Worm (Caenorhabditis elegans) whole organism, young adult: Measurements from ENCODE around the gene T11F9.22.

ENCODE experiments used
- B0035.1 ChIP-seq: sonication (generic microtip); optimal IDR thresholded peaks from 2 replicates; lab custom pipeline; 2016; ENCODE audit warnings: missing genetic modification characterization, mild to moderate bottlenecking, missing compliant biosample characterization, missing genotype, missing genetic modification reagents
- C17E4.6 ChIP-seq: fragments of 200-800 bp; sonication (Bioruptor generic); IDR thresholded peaks from 2 replicates; pipeline ENCODE4 v1.3.6; 2022; ENCODE audit warnings: missing genetic modification reagents, missing genetic modification characterization, missing compliant biosample characterization
- F10E7.11 ChIP-seq: sonication (generic microtip); optimal IDR thresholded peaks from 2 replicates; lab custom pipeline; 2017; ENCODE audit warnings: mild to moderate bottlenecking, missing genetic modification characterization, moderate library complexity, missing compliant biosample characterization
- F52B5.7 ChIP-seq: sonication (generic microtip); optimal IDR thresholded peaks from 2 replicates; lab custom pipeline; 2016; ENCODE audit warnings: mild to moderate bottlenecking, missing genetic modification characterization, missing compliant biosample characterization
- akir-1 ChIP-seq: fragments of 200-800 bp; sonication (Bioruptor generic); optimal IDR thresholded peaks from 2 replicates; lab custom pipeline; 2018; ENCODE audit warnings: mild to moderate bottlenecking, missing genetic modification characterization, moderate library complexity, missing compliant biosample characterization
- aptf-2 ChIP-seq: fragments of 200-800 bp; sonication (Bioruptor generic); conservative IDR thresholded peaks from 2 replicates; pipeline ENCODE4 v1.3.6; 2022; ENCODE audit warnings: missing genetic modification reagents, missing genetic modification characterization, missing compliant biosample characterization
- athp-1 ChIP-seq: sonication (generic microtip); optimal IDR thresholded peaks from 2 replicates; lab custom pipeline; 2017; ENCODE audit warnings: mild to moderate bottlenecking, missing genetic modification characterization, missing compliant biosample characterization
- bed-2 ChIP-seq: fragments of 200-800 bp; sonication (Bioruptor generic); IDR thresholded peaks from 2 replicates; pipeline ENCODE4 v1.3.6; 2022; ENCODE audit warnings: missing genetic modification reagents, missing genetic modification characterization, missing compliant biosample characterization
- ceh-79 ChIP-seq: sonication (generic microtip); optimal IDR thresholded peaks from 2 replicates; lab custom pipeline; 2017; ENCODE audit warnings: mild to moderate bottlenecking, missing genetic modification characterization, missing compliant biosample characterization
- ceh-91 ChIP-seq: fragments of 200-800 bp; sonication (Bioruptor generic); IDR thresholded peaks from 2 replicates; pipeline ENCODE4 v1.3.6; 2022; ENCODE audit warnings: missing genetic modification reagents, missing genetic modification characterization, missing compliant biosample characterization
- chd-7 ChIP-seq: sonication (generic microtip); optimal IDR thresholded peaks from 2 replicates; lab custom pipeline; 2016; ENCODE audit warnings: mild to moderate bottlenecking, missing genetic modification characterization, moderate library complexity, missing compliant biosample characterization
- die-1 ChIP-seq: sonication (generic microtip); optimal IDR thresholded peaks from 2 replicates; lab custom pipeline; 2016; ENCODE audit warnings: missing genotype, mild to moderate bottlenecking, missing genetic modification characterization, missing compliant biosample characterization
- dox-1 ChIP-seq: fragments of 200-800 bp; sonication (Bioruptor generic); IDR thresholded peaks from 2 replicates; pipeline ENCODE4 v1.3.6; 2022; ENCODE audit warnings: missing genetic modification reagents, missing genetic modification characterization, missing compliant biosample characterization
- efl-1 ChIP-seq: fragments of 150-350 bp; optimal IDR thresholded peaks from 2 replicates; lab custom pipeline; 2014; ENCODE audit warnings: missing biosample characterization, missing genetic modification reagents, missing genetic modification characterization
- egl-18 ChIP-seq: fragments of 200-800 bp; sonication (Bioruptor generic); IDR thresholded peaks from 2 replicates; pipeline ENCODE4 v1.3.6; 2022; ENCODE audit warnings: missing genetic modification reagents, missing genetic modification characterization, missing compliant biosample characterization
- egrh-3 ChIP-seq: fragments of 200-800 bp; sonication (Bioruptor generic); IDR thresholded peaks from 2 replicates; pipeline ENCODE4 v1.3.6; 2022; ENCODE audit warnings: missing genetic modification reagents, missing genetic modification characterization, missing compliant biosample characterization
- ets-4 ChIP-seq: fragments of 200-800 bp; sonication (Bioruptor generic); optimal IDR thresholded peaks from 2 replicates; lab custom pipeline; 2018; ENCODE audit warnings: mild to moderate bottlenecking, missing genetic modification characterization, missing compliant biosample characterization
- lag-1 ChIP-seq: fragments of 200-800 bp; sonication (Bioruptor generic); IDR thresholded peaks from 2 replicates; pipeline ENCODE4 v1.3.6; 2022; ENCODE audit warnings: missing genetic modification reagents, missing genetic modification characterization, missing compliant biosample characterization
- madf-3 ChIP-seq: fragments of 200-800 bp; sonication (Bioruptor generic); IDR thresholded peaks from 2 replicates; pipeline ENCODE4 v1.3.6; 2022; ENCODE audit warnings: missing genetic modification reagents, missing genetic modification characterization, missing compliant biosample characterization
- mel-28 ChIP-seq: sonication (generic microtip); optimal IDR thresholded peaks from 2 replicates; lab custom pipeline; 2016; ENCODE audit warnings: borderline replicate concordance, mild to moderate bottlenecking, missing genetic modification characterization, missing compliant biosample characterization
- mes-4 ChIP-seq: sonication (generic microtip); optimal IDR thresholded peaks from 2 replicates; lab custom pipeline; 2016; ENCODE audit warnings: missing genotype, missing genetic modification characterization, missing compliant biosample characterization
- mxl-1 ChIP-seq: sonication (generic microtip); optimal IDR thresholded peaks from 2 replicates; lab custom pipeline; 2016; ENCODE audit warnings: missing genetic modification characterization, missing compliant biosample characterization
- nfya-2 ChIP-seq: fragments of 200-800 bp; sonication (Bioruptor generic); IDR thresholded peaks from 2 replicates; pipeline ENCODE4 v1.3.6; 2022; ENCODE audit warnings: missing genetic modification reagents, missing genetic modification characterization, missing compliant biosample characterization
- pbrm-1 ChIP-seq: fragments of 200-800 bp; sonication (Bioruptor generic); IDR thresholded peaks from 2 replicates; pipeline ENCODE4 v1.3.6; 2022; ENCODE audit warnings: missing genetic modification reagents, missing genetic modification characterization, missing compliant biosample characterization
- snpc-1.3 ChIP-seq: sonication (generic microtip); optimal IDR thresholded peaks from 2 replicates; lab custom pipeline; 2017; ENCODE audit warnings: missing genetic modification characterization, mild to moderate bottlenecking, missing compliant biosample characterization, antibody characterized with exemption, moderate library complexity, missing genotype, missing genetic modification reagents; ENCODE audit not compliant: insufficient read depth
- tbp1 ChIP-seq: fragments of 200-800 bp; sonication (Bioruptor generic); optimal IDR thresholded peaks from 2 replicates; lab custom pipeline; 2018; ENCODE audit warnings: mild to moderate bottlenecking, missing genetic modification characterization, missing compliant biosample characterization
- tbx-9 ChIP-seq: sonication (generic microtip); optimal IDR thresholded peaks from 2 replicates; lab custom pipeline; 2016; ENCODE audit warnings: borderline replicate concordance, missing genetic modification characterization, inconsistent platforms, missing compliant biosample characterization
- tlf-1 ChIP-seq: fragments of 200-800 bp; sonication (Bioruptor generic); optimal IDR thresholded peaks from 2 replicates; lab custom pipeline; 2018; ENCODE audit warnings: mild to moderate bottlenecking, missing genetic modification characterization, missing compliant biosample characterization
- zim-3 ChIP-seq: sonication (generic microtip); optimal IDR thresholded peaks from 2 replicates; lab custom pipeline; 2017; ENCODE audit warnings: mild to moderate bottlenecking, missing genetic modification characterization, moderate library complexity, missing compliant biosample characterization
- ztf-18 ChIP-seq: sonication (generic microtip); optimal IDR thresholded peaks from 2 replicates; lab custom pipeline; 2016; ENCODE audit warnings: missing genotype, mild to moderate bottlenecking, missing genetic modification characterization, missing compliant biosample characterization
- ztf-26 ChIP-seq: sonication (generic microtip); optimal IDR thresholded peaks from 2 replicates; lab custom pipeline; 2017; ENCODE audit warnings: missing genetic modification characterization, missing compliant biosample characterization
- ztf-28 ChIP-seq: fragments of 200-800 bp; sonication (Bioruptor generic); IDR thresholded peaks from 2 replicates; pipeline ENCODE4 v1.3.6; 2022; ENCODE audit warnings: missing genetic modification reagents, missing genetic modification characterization, missing compliant biosample characterization
- ztf-6 ChIP-seq: fragments of 200-800 bp; sonication (Bioruptor generic); IDR thresholded peaks from 2 replicates; pipeline ENCODE4 v1.3.6; 2022; ENCODE audit warnings: missing genetic modification reagents, missing genetic modification characterization, missing compliant biosample characterization

The T11F9.22 gene

DNA sequence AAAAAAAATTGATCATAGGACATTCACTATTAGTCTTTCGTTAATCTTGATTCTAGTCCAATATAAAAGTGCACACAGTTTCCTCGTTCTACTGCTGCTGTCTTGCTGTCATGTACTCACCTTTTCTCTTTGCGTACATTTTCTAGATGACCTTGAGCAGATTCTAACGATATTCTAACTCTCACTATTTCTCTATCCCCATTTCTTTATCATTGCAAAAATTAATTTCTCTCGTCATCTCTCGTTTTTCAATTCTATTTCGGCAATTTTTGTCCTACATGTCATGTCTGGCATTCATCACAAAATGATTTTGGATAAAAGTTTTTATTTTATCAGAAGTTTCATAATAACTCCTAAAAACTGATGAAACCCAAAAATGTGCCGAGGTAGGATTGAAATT is 29.3 kb downstream of the T11F9.22 start, which contains the start of gene ttll-5:
Gene ttll-5, plus strand, starts transcription at position 288 of the 400 bp plus-strand sequence.
- TF ChIP-seq F10E7.11 (tag; lab: Kevin White, UChicago): no peak
- no peak for TF ChIP-seq tbx-9 (tag; lab: Kevin White, UChicago)
- TF ChIP-seq die-1 (tag; lab: Kevin White, UChicago): no peak
- no peak for TF ChIP-seq pbrm-1 (GFP tag; lab: Robert Waterston, UW)
- TF ChIP-seq efl-1 (GFP tag; lab: Kevin White, UChicago): no peak
- TF ChIP-seq tlf-1: no peak
- no peak for TF ChIP-seq akir-1 (GFP tag; lab: Kevin White, UChicago)
- TF ChIP-seq F52B5.7 (tag; lab: Kevin White, UChicago): no peak
- TF ChIP-seq athp-1 (tag; lab: Kevin White, UChicago): no peak

- no peak for TF ChIP-seq bed-2 (GFP tag; lab: Robert Waterston, UW)
- no peak for TF ChIP-seq die-1 (tag; lab: Kevin White, UChicago)
- TF ChIP-seq ztf-26 (tag; lab: Kevin White, UChicago): no peak
- no peak for TF ChIP-seq ztf-6 (GFP tag; lab: Robert Waterston, UW)
- no peak for TF ChIP-seq ztf-18 (tag; lab: Kevin White, UChicago)
Measured at ce11 chrV:11513432-11513831, 33.9 kb downstream of the T11F9.22 start, which contains the start of gene C55A6.3. C55A6.3 (minus strand) TSS chrV:11513532.

DNA sequence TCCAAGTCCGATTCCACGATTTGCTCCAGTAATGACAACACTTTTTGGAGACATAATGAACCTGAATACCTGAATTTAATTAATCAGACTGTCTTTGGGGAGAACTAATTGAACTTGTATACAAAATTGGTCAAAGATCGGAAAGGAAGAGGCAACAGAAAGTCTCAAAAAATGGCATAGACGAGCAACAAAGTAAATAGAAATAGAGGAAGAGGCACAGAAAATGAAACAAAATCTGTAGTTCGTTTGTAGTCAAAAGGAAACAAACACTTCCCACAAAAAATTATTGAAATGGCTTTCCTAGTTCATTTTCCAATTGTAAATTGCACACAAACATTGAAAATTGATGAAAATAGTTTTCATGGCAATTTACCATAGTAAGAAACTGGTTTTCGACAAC is 35.2 kb downstream of the T11F9.22 start, which contains the start of gene C55A6.6:
Gene C55A6.6, minus strand, starts transcription at position 61 of the 400 bp plus-strand sequence.
- TF ChIP-seq lag-1 (no peak), egl-18 (GFP tag; lab: Robert Waterston, UW) (no peak), efl-1 (GFP tag; lab: Kevin White, UChicago) (no peak), madf-3 (no peak), mxl-1 (tag; lab: Kevin White, UChicago) (no peak), ceh-79 (no peak), egrh-3 (GFP tag; lab: Robert Waterston, UW) (no peak), B0035.1 (tag; lab: Kevin White, UChicago) (no peak), dox-1 (GFP tag; lab: Robert Waterston, UW) (no peak), ceh-91 (GFP tag; lab: Robert Waterston, UW) (no peak), nfya-2 (no peak), snpc-1.3 (tag; lab: Kevin White, UChicago) (no peak), chd-7 (tag; lab: Kevin White, UChicago) (no peak), tbp1 (GFP tag; lab: Kevin White, UChicago) (no peak), aptf-2 (GFP tag; lab: Robert Waterston, UW) (no peak), mel-28 (tag; lab: Kevin White, UChicago) (no peak), ztf-28 (GFP tag; lab: Robert Waterston, UW) (no peak), zim-3 (no peak), F10E7.11 (tag; lab: Kevin White, UChicago) (no peak), C17E4.6 (no peak)

DNA sequence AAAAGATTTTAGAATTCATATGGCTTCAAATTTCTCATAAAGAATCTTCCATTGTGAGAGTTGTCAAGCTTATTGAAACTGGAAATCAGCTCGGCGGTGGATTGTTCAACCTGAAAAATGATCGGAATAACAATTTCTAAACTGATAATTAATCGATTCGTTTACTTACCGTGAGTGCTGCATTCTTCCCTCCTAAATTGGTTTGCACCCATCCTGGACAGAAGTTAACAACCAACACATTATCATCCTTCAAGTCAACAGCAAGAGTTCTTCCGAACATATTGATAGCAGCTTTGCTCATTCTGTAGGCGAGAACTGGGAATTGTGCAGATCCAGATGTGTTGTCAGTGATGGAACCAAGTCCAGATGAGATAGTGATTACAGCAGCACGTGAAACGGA is 35.6 kb downstream of the T11F9.22 start:
- TF ChIP-seq mxl-1 (tag; lab: Kevin White, UChicago) (no peak), lag-1 (0 out of 2 replicates have a peak, but pooled peaks have one; percentile 27), ets-4 (GFP tag; lab: Kevin White, UChicago) (no peak), madf-3 (no peak), mes-4 (tag; lab: Kevin White, UChicago) (no peak)
